Fruit fly (Drosophila melanogaster): Measurements from ENCODE around the gene CG43229.

dm6 chrX:18092126-18092525, 46.2 kb upstream of the CG43229 start:
- TF ChIP-seq Sin3A (optimal IDR thresholded peaks at IDR 0.05) (no peak), insv (optimal IDR thresholded peaks at IDR 0.05) (no peak), h (optimal IDR thresholded peaks at IDR 0.05) (no peak), ttk (optimal IDR thresholded peaks at IDR 0.05) (peak; percentile 94), psq (optimal IDR thresholded peaks at IDR 0.05) (no peak)
